Worm (Caenorhabditis elegans): ENCODE measurements around the gene M176.10.

M176.10 gene

ce11 chrII:9411497-9411896 lies 14.5 kb downstream of the M176.10 start, which contains the start of gene M176.9:
M176.9 (minus strand) TSS chrII:9411597.
- TF ChIP-seq drap-1 (GFP tag; optimal IDR thresholded peaks at IDR 0.05) = no peak
- TF ChIP-seq nhr-76 (tag; optimal IDR thresholded peaks at IDR 0.05) = no peak
- TF ChIP-seq unc-39 (tag; optimal IDR thresholded peaks at IDR 0.05) = no peak
- no peak for TF ChIP-seq sptf-1 (tag; optimal IDR thresholded peaks at IDR 0.05)
- TF ChIP-seq hlh-1 (tag; optimal IDR thresholded peaks at IDR 0.05) = no peak
- TF ChIP-seq M03D4.4 (tag; optimal IDR thresholded peaks at IDR 0.05) = no peak

ce11 chrII:9407469-9407868 lies 18.5 kb downstream of the M176.10 start, which contains the start of gene arrd-2:
arrd-2 (plus strand) TSS chrII:9407769.
- TF ChIP-seq mep-1 (tag; optimal IDR thresholded peaks at IDR 0.05) (no peak), ham-2 (GFP tag; optimal IDR thresholded peaks at IDR 0.05) (no peak), bed-3 (GFP tag; optimal IDR thresholded peaks at IDR 0.05) (no peak), lin-32 (GFP tag; optimal IDR thresholded peaks at IDR 0.05) (no peak)

- TF ChIP-seq drap-1 (GFP tag; optimal IDR thresholded peaks at IDR 0.05) (no peak), snpc-4 (tag; optimal IDR thresholded peaks at IDR 0.05) (no peak), zip-8 (tag; optimal IDR thresholded peaks at IDR 0.05) (no peak), ztf-11 (tag; optimal IDR thresholded peaks at IDR 0.05) (no peak), ceh-43 (GFP tag; optimal IDR thresholded peaks at IDR 0.05) (no peak), unc-39 (tag; optimal IDR thresholded peaks at IDR 0.05) (no peak), elt-3 (tag; optimal IDR thresholded peaks at IDR 0.05) (no peak), hlh-1 (tag; optimal IDR thresholded peaks at IDR 0.05) (no peak), ceh-83 (GFP tag; optimal IDR thresholded peaks at IDR 0.05) (no peak), lin-13 (tag; optimal IDR thresholded peaks at IDR 0.05) (no peak), lin-32 (GFP tag; optimal IDR thresholded peaks at IDR 0.05) (no peak)
These were observed 19.0 kb downstream of the M176.10 start, which contains the start of gene mpz-6 for ce11 chrII:9407020-9407419. mpz-6 (minus strand) TSS chrII:9407120.

- TF ChIP-seq blmp-1 (tag; optimal IDR thresholded peaks at IDR 0.05) = no peak
- TF ChIP-seq tbx-8 (GFP tag; optimal IDR thresholded peaks at IDR 0.05) = no peak
These were observed 22.1 kb downstream of the M176.10 start, which contains the start of gene Y51B9A.5 for ce11 chrII:9403846-9404245. Y51B9A.5 (plus strand) TSS chrII:9404146.

- TF ChIP-seq ceh-43 (GFP tag; optimal IDR thresholded peaks at IDR 0.05) (no peak), mls-2 (tag; optimal IDR thresholded peaks at IDR 0.05) (no peak), bed-3 (GFP tag; optimal IDR thresholded peaks at IDR 0.05) (no peak), unc-62 (GFP tag; optimal IDR thresholded peaks at IDR 0.05) (no peak), hlh-1 (tag; optimal IDR thresholded peaks at IDR 0.05) (no peak), unc-120 (tag; optimal IDR thresholded peaks at IDR 0.05; ENCODE audit: poor library complexity, severe bottlenecking) (no peak), nhr-28 (tag; optimal IDR thresholded peaks at IDR 0.05) (no peak), sptf-1 (tag; optimal IDR thresholded peaks at IDR 0.05) (no peak)
These were observed 22.9 kb downstream of the M176.10 start, which contains the start of gene Y51B9A.6 for ce11 chrII:9403087-9403486. Y51B9A.6 (minus strand) TSS chrII:9403187.

- TF ChIP-seq ceh-43 (GFP tag; optimal IDR thresholded peaks at IDR 0.05) (no peak), snpc-4 (tag; optimal IDR thresholded peaks at IDR 0.05) (no peak), elt-1 (tag; optimal IDR thresholded peaks at IDR 0.05; ENCODE audit: borderline replicate concordance, insufficient read depth) (no peak), nhr-76 (tag; optimal IDR thresholded peaks at IDR 0.05) (no peak), mab-5 (tag; optimal IDR thresholded peaks at IDR 0.05) (no peak), elt-3 (tag; optimal IDR thresholded peaks at IDR 0.05) (no peak), lin-13 (tag; optimal IDR thresholded peaks at IDR 0.05) (no peak), pha-4 (tag; optimal IDR thresholded peaks at IDR 0.05) (no peak), unc-62 (GFP tag; optimal IDR thresholded peaks at IDR 0.05) (no peak), ceh-83 (GFP tag; optimal IDR thresholded peaks at IDR 0.05) (no peak), hlh-1 (tag; optimal IDR thresholded peaks at IDR 0.05) (no peak), nhr-28 (tag; optimal IDR thresholded peaks at IDR 0.05) (no peak), unc-39 (tag; optimal IDR thresholded peaks at IDR 0.05) (no peak), blmp-1 (tag; optimal IDR thresholded peaks at IDR 0.05) (no peak), ztf-11 (tag; optimal IDR thresholded peaks at IDR 0.05) (no peak)
These were observed 26.2 kb downstream of the M176.10 start, which contains the start of gene Y51B9A.7 for ce11 chrII:9399746-9400145. Y51B9A.7 (plus strand) TSS chrII:9400046.

ce11 chrII:9398370-9398901 lies 27.5 kb downstream of the M176.10 start, which contains the start of the genes Y51B9A.14 and Y51B9A.8:
Y51B9A.14 (minus strand) TSS chrII:9398470.
Y51B9A.8 (plus strand) TSS chrII:9398851.
- TF ChIP-seq drap-1 (GFP tag; optimal IDR thresholded peaks at IDR 0.05) (no peak), mls-2 (tag; optimal IDR thresholded peaks at IDR 0.05) (no peak), elt-1 (tag; optimal IDR thresholded peaks at IDR 0.05; ENCODE audit: borderline replicate concordance, insufficient read depth) (no peak), ceh-43 (GFP tag; optimal IDR thresholded peaks at IDR 0.05) (no peak), blmp-1 (tag; optimal IDR thresholded peaks at IDR 0.05) (no peak), ztf-11 (tag; optimal IDR thresholded peaks at IDR 0.05) (no peak), unc-120 (tag; optimal IDR thresholded peaks at IDR 0.05; ENCODE audit: poor library complexity, severe bottlenecking) (no peak), tbx-8 (GFP tag; optimal IDR thresholded peaks at IDR 0.05) (no peak), flh-1 (GFP tag; optimal IDR thresholded peaks at IDR 0.05) (no peak), nhr-76 (tag; optimal IDR thresholded peaks at IDR 0.05) (no peak), ceh-83 (GFP tag; optimal IDR thresholded peaks at IDR 0.05) (no peak), mep-1 (tag; optimal IDR thresholded peaks at IDR 0.05) (no peak), ceh-39 (tag; optimal IDR thresholded peaks at IDR 0.05) (no peak), sptf-1 (tag; optimal IDR thresholded peaks at IDR 0.05) (no peak), M03D4.4 (tag; optimal IDR thresholded peaks at IDR 0.05) (no peak), sem-2 (GFP tag; optimal IDR thresholded peaks at IDR 0.05) (no peak)

All from whole organism, mixed stage, embryonic.